Fruit fly (Drosophila melanogaster) whole organism, wandering third instar larva: Measurements from ENCODE around the gene mei-217.
A peak's percentile ranks its signal among the peaks of the same experiment; 100 is the strongest.

ENCODE experiments used
- CG32264 ChIP-seq: fragments of 200-800 bp; sonication (Bioruptor generic); optimal IDR thresholded peaks from 2 replicates; lab custom pipeline; 2016; ENCODE audit warnings: missing biosample characterization, missing genetic modification characterization
- CG9705 ChIP-seq: fragments of 200-800 bp; sonication (Bioruptor generic); optimal IDR thresholded peaks from 2 replicates; lab custom pipeline; 2018; ENCODE audit warnings: missing biosample characterization, mild to moderate bottlenecking, missing genetic modification characterization
- CrebA ChIP-seq: fragments of 200-800 bp; sonication (Bioruptor generic); optimal IDR thresholded peaks from 2 replicates; lab custom pipeline; 2016; ENCODE audit warnings: missing biosample characterization, mild to moderate bottlenecking, missing genetic modification characterization, borderline replicate concordance
- Dfd ChIP-seq: fragments of >200 bp; optimal IDR thresholded peaks from 2 replicates; lab custom pipeline; 2017; ENCODE audit warnings: missing biosample characterization, missing genetic modification characterization
- Dif ChIP-seq: fragments of 200-275, 200-300 bp; sonication (Bioruptor generic); optimal IDR thresholded peaks from 2 replicates; lab custom pipeline; 2018; ENCODE audit warnings: missing biosample characterization, missing genetic modification characterization; ENCODE audit not compliant: partially characterized antibody
- GATAd ChIP-seq: sonication (Bioruptor generic); optimal IDR thresholded peaks from 2 replicates; lab custom pipeline; 2016; ENCODE audit warnings: missing biosample characterization, missing genetic modification characterization
- HLH106 ChIP-seq: fragments of 200-800 bp; optimal IDR thresholded peaks from 3 replicates; lab custom pipeline; 2019; ENCODE audit warnings: missing biosample characterization, mild to moderate bottlenecking, missing genetic modification characterization, moderate library complexity
- Hr83 ChIP-seq: fragments of 200-300 bp; sonication (Bioruptor generic); optimal IDR thresholded peaks from 2 replicates; lab custom pipeline; 2016; ENCODE audit warnings: missing biosample characterization, mild to moderate bottlenecking, missing genetic modification characterization, moderate library complexity; ENCODE audit not compliant: poor library complexity, severe bottlenecking
- Jra ChIP-seq: sonication (Bioruptor generic); optimal IDR thresholded peaks from 2 replicates; lab custom pipeline; 2016; ENCODE audit warnings: missing biosample characterization, missing genetic modification characterization
- Mio ChIP-seq: sonication (Bioruptor generic); optimal IDR thresholded peaks from 2 replicates; lab custom pipeline; 2016; ENCODE audit warnings: missing biosample characterization, missing genetic modification characterization
- Myc ChIP-seq: fragments of >200 bp; optimal IDR thresholded peaks from 2 replicates; lab custom pipeline; 2017
- N ChIP-seq: fragments of >200 bp; optimal IDR thresholded peaks from 2 replicates; lab custom pipeline; 2018; ENCODE audit warnings: missing biosample characterization, missing external identifiers, missing genetic modification characterization
- OdsH ChIP-seq: fragments of 200-800 bp; sonication (Bioruptor generic); optimal IDR thresholded peaks from 2 replicates; lab custom pipeline; 2016; ENCODE audit warnings: missing biosample characterization, mild to moderate bottlenecking, missing genetic modification characterization
- Rel ChIP-seq, 2 experiments: fragments of 200-800 bp; sonication (Bioruptor generic) in 1 of 2; optimal IDR thresholded peaks; 2 replicates in 1 of 2; 3 replicates in 1 of 2; lab custom pipeline; 2016 to 2019; ENCODE audit warnings: mild to moderate bottlenecking in 2 of 2, missing biosample characterization in 2 of 2, missing genetic modification characterization in 2 of 2, moderate library complexity in 1 of 2
- Sp1 ChIP-seq: fragments of 200-800 bp; sonication (Bioruptor generic); optimal IDR thresholded peaks from 3 replicates; lab custom pipeline; 2019; ENCODE audit warnings: missing biosample characterization, mild to moderate bottlenecking, missing genetic modification characterization, moderate library complexity
- Vsx2 ChIP-seq: fragments of 200-300, 225-300 bp; sonication (Bioruptor generic); optimal IDR thresholded peaks from 2 replicates; lab custom pipeline; 2018; ENCODE audit warnings: missing biosample characterization, missing genetic modification characterization; ENCODE audit not compliant: partially characterized antibody
- brk ChIP-seq: fragments of 200-800 bp; sonication (Bioruptor generic); optimal IDR thresholded peaks from 2 replicates; lab custom pipeline; 2016; ENCODE audit warnings: missing biosample characterization, mild to moderate bottlenecking, missing genetic modification characterization
- dl ChIP-seq, 2 experiments: fragments of 175-275, 200-275 bp in 1 of 2; fragments of 200-275 bp in 1 of 2; sonication (Bioruptor generic); optimal IDR thresholded peaks; lab custom pipeline; 2018; ENCODE audit warnings: mild to moderate bottlenecking in 2 of 2, missing biosample characterization in 2 of 2, missing genetic modification characterization in 2 of 2, moderate library complexity in 2 of 2; ENCODE audit not compliant: partially characterized antibody in 2 of 2, insufficient read depth in 1 of 2
- dmrt93B ChIP-seq: fragments of 200-800 bp; sonication (Bioruptor generic); optimal IDR thresholded peaks from 2 replicates; lab custom pipeline; 2018; ENCODE audit warnings: missing biosample characterization, mild to moderate bottlenecking, missing genetic modification characterization
- dsf ChIP-seq: sonication (Bioruptor generic); optimal IDR thresholded peaks from 2 replicates; lab custom pipeline; 2016; ENCODE audit warnings: missing biosample characterization, missing genetic modification characterization, borderline replicate concordance
- ey ChIP-seq: fragments of 200-800 bp; sonication (Bioruptor generic); optimal IDR thresholded peaks from 2 replicates; lab custom pipeline; 2016; ENCODE audit warnings: missing biosample characterization, missing genetic modification characterization
- foxo ChIP-seq, 2 experiments: fragments of 200-800 bp; sonication (Bioruptor generic); optimal IDR thresholded peaks; 2 replicates in 1 of 2; 3 replicates in 1 of 2; lab custom pipeline; 2016 to 2017; ENCODE audit warnings: missing biosample characterization in 2 of 2, missing genetic modification characterization in 2 of 2
- fru ChIP-seq: fragments of 200-800 bp; sonication (Bioruptor generic); optimal IDR thresholded peaks from 3 replicates; lab custom pipeline; 2016; ENCODE audit warnings: missing biosample characterization, mild to moderate bottlenecking, missing genetic modification characterization
- h ChIP-seq: fragments of 200-800 bp; sonication (Bioruptor generic); optimal IDR thresholded peaks from 3 replicates; lab custom pipeline; 2016; ENCODE audit warnings: missing biosample characterization, mild to moderate bottlenecking, missing genetic modification characterization
- jim ChIP-seq: fragments of 175-275, 200-325 bp; sonication (Bioruptor generic); optimal IDR thresholded peaks from 2 replicates; lab custom pipeline; 2016; ENCODE audit warnings: missing biosample characterization, mild to moderate bottlenecking, missing genetic modification characterization
- pan ChIP-seq: fragments of >200 bp; optimal IDR thresholded peaks from 2 replicates; lab custom pipeline; 2017
- psq ChIP-seq: fragments of 200-800 bp; sonication (Bioruptor generic); optimal IDR thresholded peaks from 3 replicates; lab custom pipeline; 2017; ENCODE audit warnings: missing biosample characterization, mild to moderate bottlenecking, missing genetic modification characterization, moderate library complexity
- rgr ChIP-seq: fragments of 200-800 bp; sonication (Bioruptor generic); optimal IDR thresholded peaks from 3 replicates; lab custom pipeline; 2016; ENCODE audit warnings: missing biosample characterization, mild to moderate bottlenecking, missing genetic modification characterization
- sv ChIP-seq: fragments of 200-800 bp; sonication (Bioruptor generic); optimal IDR thresholded peaks from 3 replicates; lab custom pipeline; 2016; ENCODE audit warnings: missing biosample characterization, missing genetic modification characterization
- tai ChIP-seq: sonication (Bioruptor generic); optimal IDR thresholded peaks from 2 replicates; lab custom pipeline; 2016; ENCODE audit warnings: missing biosample characterization, missing genetic modification characterization
- usp ChIP-seq: fragments of >200 bp; optimal IDR thresholded peaks from 2 replicates; lab custom pipeline; 2017; ENCODE audit warnings: missing biosample characterization, missing genetic modification characterization

mei-217 gene

DNA sequence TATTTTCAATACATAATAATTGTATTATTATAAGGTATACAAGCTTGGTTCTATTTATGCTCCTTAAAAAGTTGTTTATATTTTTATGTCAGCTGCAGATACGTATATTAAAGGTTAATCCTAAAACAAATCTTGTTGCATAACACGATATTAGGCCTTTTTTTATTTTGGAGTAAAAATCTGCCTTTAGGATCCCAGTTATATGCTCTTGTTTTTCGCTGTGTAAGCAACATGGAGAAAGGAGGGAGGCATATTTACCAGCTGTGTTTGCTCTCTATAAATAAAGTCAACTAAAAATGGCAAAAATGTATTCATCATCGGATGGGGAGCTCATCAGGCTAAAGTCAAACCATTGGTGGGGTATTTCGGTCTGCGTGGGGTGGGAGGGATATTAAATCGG lies 21.2 kb downstream of the mei-217 start:
- TF ChIP-seq pan (lab: Kevin White, UChicago) (no peak), psq (GFP tag; lab: Kevin White, UChicago) (peak; percentile 8), Myc (lab: Kevin White, UChicago) (no peak), dmrt93B (GFP tag; lab: Kevin White, UChicago) (peak; percentile 33), Mio (GFP tag; lab: Kevin White, UChicago) (no peak), brk (GFP tag; lab: Kevin White, UChicago) (no peak), fru (peak; percentile 40), foxo (GFP tag; optimal IDR thresholded peaks at IDR 0.05; lab: Kevin White, UChicago) (peak in 1 of 2 experiments; percentile 52), Sp1 (GFP tag; lab: Kevin White, UChicago) (peak; percentile 1), Hr83 (GFP tag; lab: Kevin White, UChicago) (peak; percentile 94), dsf (GFP tag; lab: Kevin White, UChicago) (no peak), usp (GFP tag; lab: Kevin White, UChicago) (no peak), sv (GFP tag; lab: Kevin White, UChicago) (peak; percentile 7), Jra (no peak), Dfd (no peak), rgr (GFP tag; lab: Kevin White, UChicago) (peak; percentile 11), HLH106 (peak; percentile 26), h (GFP tag; lab: Kevin White, UChicago) (peak; percentile 40), CG9705 (GFP tag; lab: Kevin White, UChicago) (peak; percentile 1), CG32264 (GFP tag; lab: Kevin White, UChicago) (peak; percentile 29)
- TF ChIP-seq, all 38 proteins: peak for 12

DNA sequence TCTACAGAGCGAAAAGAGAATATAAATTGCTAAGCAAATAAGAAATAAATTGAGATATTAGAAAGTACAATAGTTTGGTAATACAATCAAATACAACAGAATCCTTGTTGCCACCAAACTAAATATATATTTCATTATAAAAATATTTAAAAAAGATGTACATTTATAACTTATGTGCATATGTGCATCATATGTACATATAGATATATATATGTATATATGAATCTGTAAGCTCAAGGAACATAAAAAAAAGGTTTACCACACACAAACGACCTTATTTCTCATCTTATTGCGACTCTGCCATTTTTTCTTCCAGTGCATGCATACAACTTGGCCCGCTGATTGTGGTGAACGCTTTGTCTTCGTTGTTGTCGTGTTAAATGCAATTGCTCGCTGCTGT lies 29.5 kb downstream of the mei-217 start:
- no peak for TF ChIP-seq Myc (lab: Kevin White, UChicago)
- peak in 1 of 2 experiments; percentile 38 for TF ChIP-seq foxo (GFP tag; optimal IDR thresholded peaks at IDR 0.05; lab: Kevin White, UChicago)
- TF ChIP-seq Rel (GFP tag; optimal IDR thresholded peaks at IDR 0.05; lab: Kevin White, UChicago) = no peak
- no peak for TF ChIP-seq Rel (tag; optimal IDR thresholded peaks at IDR 0.05; lab: Kevin White, UChicago)
- no peak for TF ChIP-seq CG9705 (GFP tag; lab: Kevin White, UChicago)
- TF ChIP-seq psq (GFP tag; lab: Kevin White, UChicago) = peak; percentile 61
- TF ChIP-seq tai (GFP tag; lab: Kevin White, UChicago) = no peak
- no peak for TF ChIP-seq h (GFP tag; lab: Kevin White, UChicago)
- no peak for TF ChIP-seq ey (GFP tag; lab: Kevin White, UChicago)
- TF ChIP-seq GATAd (GFP tag; lab: Kevin White, UChicago) = no peak
- no peak for TF ChIP-seq Vsx2 (GFP tag; lab: Kevin White, UChicago)
- no peak for TF ChIP-seq Dif (GFP tag; lab: Kevin White, UChicago)
- no peak for TF ChIP-seq jim
- no peak for TF ChIP-seq Hr83 (GFP tag; lab: Kevin White, UChicago)
- peak; percentile 48 for TF ChIP-seq OdsH
- TF ChIP-seq Sp1 (GFP tag; lab: Kevin White, UChicago) = peak; percentile 62
- peak; percentile 50 for TF ChIP-seq rgr (GFP tag; lab: Kevin White, UChicago)
- no peak for TF ChIP-seq Mio (GFP tag; lab: Kevin White, UChicago)
- peak; percentile 44 for TF ChIP-seq HLH106
- no peak for TF ChIP-seq N

DNA sequence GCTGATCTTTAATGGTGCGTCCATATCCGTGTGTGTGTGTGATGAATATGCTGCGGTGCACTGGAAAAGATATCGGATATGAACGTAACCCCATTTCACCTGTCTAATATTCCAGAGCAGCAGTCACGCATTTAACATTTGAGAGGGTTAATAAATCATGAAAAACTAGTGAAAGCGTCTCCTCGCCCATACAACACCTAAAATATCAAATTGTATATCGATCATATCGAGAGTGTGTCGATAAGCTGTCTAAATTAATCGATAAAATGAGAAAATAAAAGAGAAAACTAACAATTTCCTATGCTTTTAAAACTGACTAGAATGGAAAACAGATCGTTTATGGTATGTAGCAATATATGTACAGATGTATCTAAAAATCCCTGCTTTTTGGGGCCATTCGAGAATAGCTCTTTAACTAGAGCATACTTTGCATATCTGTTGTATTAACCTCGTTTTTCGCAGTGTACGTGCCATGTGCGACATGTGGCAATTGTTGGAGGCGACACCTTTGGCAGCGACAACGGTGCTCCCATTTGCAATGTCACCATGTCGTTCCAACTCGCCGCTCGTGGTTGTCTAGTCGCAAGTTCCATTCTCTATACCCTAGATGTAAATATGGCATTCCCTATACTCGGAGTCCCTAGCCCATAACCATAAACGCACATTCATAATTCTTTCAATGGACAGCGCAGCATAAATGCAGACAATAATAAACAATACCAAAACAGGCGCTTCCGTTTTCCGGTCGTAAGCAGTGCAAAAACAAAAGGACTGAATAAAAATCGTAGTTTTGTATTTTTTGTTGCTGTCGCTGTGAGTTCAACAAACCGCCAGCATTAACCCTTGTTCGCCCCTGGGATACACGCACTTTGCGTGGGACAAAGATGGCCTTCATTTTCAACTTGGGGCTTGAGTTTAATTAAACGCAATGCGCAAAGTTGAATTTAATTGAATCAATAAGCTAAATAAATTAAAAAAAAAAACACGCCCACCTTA lies 30.5 kb downstream of the mei-217 start:
- TF ChIP-seq Jra (no peak), CrebA (GFP tag; lab: Kevin White, UChicago) (no peak), OdsH (no peak), Dif (GFP tag; lab: Kevin White, UChicago) (no peak), rgr (GFP tag; lab: Kevin White, UChicago) (no peak), N (no peak), ey (GFP tag; lab: Kevin White, UChicago) (no peak), dl (GFP tag; optimal IDR thresholded peaks at IDR 0.05; lab: Kevin White, UChicago; ENCODE audit: insufficient read depth in 1 of 2, partially characterized antibody in 2 of 2) (no peak), pan (lab: Kevin White, UChicago) (no peak), h (GFP tag; lab: Kevin White, UChicago) (no peak), usp (GFP tag; lab: Kevin White, UChicago) (no peak), Vsx2 (GFP tag; lab: Kevin White, UChicago) (no peak), Mio (GFP tag; lab: Kevin White, UChicago) (no peak), dsf (GFP tag; lab: Kevin White, UChicago) (no peak)
